Worm (Caenorhabditis elegans): ENCODE results near the gene T23E1.1.

T23E1.1 gene

ce11 chrIV:3151061-3151460 lies at the start of gene T23E1.1:
Gene T23E1.1 (plus strand): TSS chrIV:3151361.
- TF ChIP-seq tbx-37 (GFP tag; conservative IDR thresholded peaks at IDR 0.05): no peak
- no peak for TF ChIP-seq ceh-13 (GFP tag; optimal IDR thresholded peaks at IDR 0.05)
- TF ChIP-seq pes-1 (GFP tag; IDR thresholded peaks at IDR 0.05): no peak
- no peak for TF ChIP-seq hnd-1 (tag; optimal IDR thresholded peaks at IDR 0.05)
- no peak for TF ChIP-seq tra-4 (tag; optimal IDR thresholded peaks at IDR 0.05)
- no peak for TF ChIP-seq F13C5.2 (tag; optimal IDR thresholded peaks at IDR 0.05)
- no peak for TF ChIP-seq sea-1 (GFP tag; conservative IDR thresholded peaks at IDR 0.05)
- no peak for TF ChIP-seq ets-7 (tag; optimal IDR thresholded peaks at IDR 0.05)
- TF ChIP-seq hmg-4 (GFP tag; optimal IDR thresholded peaks at IDR 0.05): no peak
- no peak for TF ChIP-seq B0310.2 (tag; optimal IDR thresholded peaks at IDR 0.05)
- TF ChIP-seq ceh-36 (tag; optimal IDR thresholded peaks at IDR 0.05): no peak
- TF ChIP-seq flt-1 (GFP tag; IDR thresholded peaks at IDR 0.05): no peak

ce11 chrIV:3121060-3121459 lies 30.1 kb upstream of the T23E1.1 start:
- no peak for TF ChIP-seq scrt-1 (GFP tag; IDR thresholded peaks at IDR 0.05)
- TF ChIP-seq ceh-13 (GFP tag; optimal IDR thresholded peaks at IDR 0.05): no peak
- TF ChIP-seq ama-1 (optimal IDR thresholded peaks at IDR 0.05): no peak
- no peak for TF ChIP-seq pes-1 (GFP tag; IDR thresholded peaks at IDR 0.05)
- TF ChIP-seq aly-1 (tag; optimal IDR thresholded peaks at IDR 0.05): no peak
- TF ChIP-seq ceh-36 (tag; optimal IDR thresholded peaks at IDR 0.05): no peak
- no peak for TF ChIP-seq B0310.2 (tag; optimal IDR thresholded peaks at IDR 0.05)
- no peak for TF ChIP-seq flt-1 (GFP tag; IDR thresholded peaks at IDR 0.05)
- TF ChIP-seq hmbx-1 (tag; optimal IDR thresholded peaks at IDR 0.05): no peak
- TF ChIP-seq sea-1 (GFP tag; conservative IDR thresholded peaks at IDR 0.05): no peak
- no peak for TF ChIP-seq tra-4 (tag; optimal IDR thresholded peaks at IDR 0.05)
- TF ChIP-seq tbx-11 (GFP tag; IDR thresholded peaks at IDR 0.05): no peak

ce11 chrIV:3127994-3128393 lies 23.2 kb upstream of the T23E1.1 start:
- TF ChIP-seq hmg-4 (GFP tag; optimal IDR thresholded peaks at IDR 0.05) (no peak), tbx-37 (GFP tag; conservative IDR thresholded peaks at IDR 0.05) (no peak), tbx-11 (GFP tag; IDR thresholded peaks at IDR 0.05) (no peak), sea-1 (GFP tag; conservative IDR thresholded peaks at IDR 0.05) (no peak), ets-7 (tag; optimal IDR thresholded peaks at IDR 0.05) (no peak), hmbx-1 (tag; optimal IDR thresholded peaks at IDR 0.05) (no peak), scrt-1 (GFP tag; IDR thresholded peaks at IDR 0.05) (no peak), F13C5.2 (tag; optimal IDR thresholded peaks at IDR 0.05) (no peak), ceh-36 (tag; optimal IDR thresholded peaks at IDR 0.05) (no peak), B0310.2 (tag; optimal IDR thresholded peaks at IDR 0.05) (no peak), hnd-1 (tag; optimal IDR thresholded peaks at IDR 0.05) (no peak), tra-4 (tag; optimal IDR thresholded peaks at IDR 0.05) (no peak), pes-1 (GFP tag; IDR thresholded peaks at IDR 0.05) (no peak), ama-1 (optimal IDR thresholded peaks at IDR 0.05) (no peak), ceh-13 (GFP tag; optimal IDR thresholded peaks at IDR 0.05) (no peak), aly-1 (tag; optimal IDR thresholded peaks at IDR 0.05) (no peak), flt-1 (GFP tag; IDR thresholded peaks at IDR 0.05) (no peak)

ce11 chrIV:3131871-3132586 lies 19.1 kb upstream of the T23E1.1 start:
- no peak for TF ChIP-seq B0310.2 (tag; optimal IDR thresholded peaks at IDR 0.05)
- TF ChIP-seq scrt-1 (GFP tag; IDR thresholded peaks at IDR 0.05): no peak
- TF ChIP-seq flt-1 (GFP tag; IDR thresholded peaks at IDR 0.05): no peak
- TF ChIP-seq ama-1 (optimal IDR thresholded peaks at IDR 0.05): no peak
- no peak for TF ChIP-seq tra-4 (tag; optimal IDR thresholded peaks at IDR 0.05)
- no peak for TF ChIP-seq pes-1 (GFP tag; IDR thresholded peaks at IDR 0.05)
- TF ChIP-seq ets-7 (tag; optimal IDR thresholded peaks at IDR 0.05): no peak
- TF ChIP-seq tbx-37 (GFP tag; conservative IDR thresholded peaks at IDR 0.05): no peak
- no peak for TF ChIP-seq hmg-4 (GFP tag; optimal IDR thresholded peaks at IDR 0.05)
- no peak for TF ChIP-seq aly-1 (tag; optimal IDR thresholded peaks at IDR 0.05)
- no peak for TF ChIP-seq F13C5.2 (tag; optimal IDR thresholded peaks at IDR 0.05)
- no peak for TF ChIP-seq tbx-11 (GFP tag; IDR thresholded peaks at IDR 0.05)
- TF ChIP-seq ceh-13 (GFP tag; optimal IDR thresholded peaks at IDR 0.05): no peak

ce11 chrIV:3133099-3133817 lies 17.9 kb upstream of the T23E1.1 start, which contains the start of gene mca-3:
Gene mca-3 (minus strand): TSS chrIV:3133149.
- TF ChIP-seq sea-1 (GFP tag; conservative IDR thresholded peaks at IDR 0.05) (no peak), pes-1 (GFP tag; IDR thresholded peaks at IDR 0.05) (no peak), hmg-4 (GFP tag; optimal IDR thresholded peaks at IDR 0.05) (no peak), scrt-1 (GFP tag; IDR thresholded peaks at IDR 0.05) (no peak), hnd-1 (tag; optimal IDR thresholded peaks at IDR 0.05) (no peak), B0310.2 (tag; optimal IDR thresholded peaks at IDR 0.05) (no peak), ama-1 (optimal IDR thresholded peaks at IDR 0.05) (no peak)

ce11 chrIV:3135000-3135399 lies 16.2 kb upstream of the T23E1.1 start:
- TF ChIP-seq hmg-4 (GFP tag; optimal IDR thresholded peaks at IDR 0.05): peak; percentile 36
- TF ChIP-seq hnd-1 (tag; optimal IDR thresholded peaks at IDR 0.05): no peak

- TF ChIP-seq aly-1 (tag; optimal IDR thresholded peaks at IDR 0.05) (no peak), B0310.2 (tag; optimal IDR thresholded peaks at IDR 0.05) (no peak), hmbx-1 (tag; optimal IDR thresholded peaks at IDR 0.05) (no peak), scrt-1 (GFP tag; IDR thresholded peaks at IDR 0.05) (no peak), ceh-13 (GFP tag; optimal IDR thresholded peaks at IDR 0.05) (no peak), F13C5.2 (tag; optimal IDR thresholded peaks at IDR 0.05) (no peak), hnd-1 (tag; optimal IDR thresholded peaks at IDR 0.05) (no peak), pes-1 (GFP tag; IDR thresholded peaks at IDR 0.05) (no peak), sea-1 (GFP tag; conservative IDR thresholded peaks at IDR 0.05) (no peak), ama-1 (optimal IDR thresholded peaks at IDR 0.05) (no peak), ceh-36 (tag; optimal IDR thresholded peaks at IDR 0.05) (no peak), tra-4 (tag; optimal IDR thresholded peaks at IDR 0.05) (no peak), ets-7 (tag; optimal IDR thresholded peaks at IDR 0.05) (no peak), hmg-4 (GFP tag; optimal IDR thresholded peaks at IDR 0.05) (no peak), flt-1 (GFP tag; IDR thresholded peaks at IDR 0.05) (no peak), tbx-37 (GFP tag; conservative IDR thresholded peaks at IDR 0.05) (no peak)
These were observed 14.7 kb upstream of the T23E1.1 start for ce11 chrIV:3136493-3136892.

Data from whole organism, early embryonic.